Fruit fly (Drosophila melanogaster) whole organism, prepupa: ENCODE measurements around the gene Lst8.

Experiments
- Blimp-1 ChIP-seq: fragments of 200-800 bp; sonication (Bioruptor generic); optimal IDR thresholded peaks from 3 replicates; lab custom pipeline; 2017; ENCODE audit warnings: missing biosample characterization, missing genetic modification characterization, mild to moderate bottlenecking, moderate library complexity, missing genetic modification reagents
- CG10631 ChIP-seq: fragments of 200-800 bp; sonication (Bioruptor generic); optimal IDR thresholded peaks from 2 replicates; lab custom pipeline; 2016; ENCODE audit warnings: missing biosample characterization, missing genetic modification characterization
- CG11294 ChIP-seq: fragments of 200-800 bp; sonication (Bioruptor generic); IDR thresholded peaks from 2 replicates; pipeline ENCODE4 v1.3.6; 2022; ENCODE audit warnings: missing biosample characterization, missing genetic modification characterization
- CG11762 ChIP-seq: fragments of 200-800 bp; sonication (Bioruptor generic); optimal IDR thresholded peaks from 3 replicates; lab custom pipeline; 2016; ENCODE audit warnings: missing biosample characterization, missing genetic modification characterization; ENCODE audit not compliant: insufficient read depth
- CG11902 ChIP-seq: fragments of 200-800 bp; sonication (Bioruptor generic); optimal IDR thresholded peaks from 3 replicates; lab custom pipeline; 2016; ENCODE audit warnings: missing biosample characterization, missing genetic modification characterization
- CG15336 ChIP-seq: fragments of 200-800 bp; sonication (Bioruptor generic); IDR thresholded peaks from 2 replicates; pipeline ENCODE4 v1.3.6; 2022; ENCODE audit warnings: missing biosample characterization, missing genetic modification characterization
- CG1621 ChIP-seq: fragments of 200-800 bp; sonication (Bioruptor generic); optimal IDR thresholded peaks from 3 replicates; lab custom pipeline; 2018; ENCODE audit warnings: missing biosample characterization, mild to moderate bottlenecking, missing genetic modification characterization
- CG16779 ChIP-seq: fragments of 200-800 bp; sonication (Bioruptor generic); optimal IDR thresholded peaks from 3 replicates; lab custom pipeline; 2017; ENCODE audit warnings: missing biosample characterization, mild to moderate bottlenecking, missing genetic modification characterization
- CG31627 ChIP-seq: fragments of 200-800 bp; sonication (Bioruptor generic); optimal IDR thresholded peaks from 3 replicates; lab custom pipeline; 2016; ENCODE audit warnings: missing biosample characterization, missing genetic modification characterization
- CG32006 ChIP-seq: fragments of 200-800 bp; sonication (Bioruptor generic); optimal IDR thresholded peaks from 3 replicates; lab custom pipeline; 2017; ENCODE audit warnings: missing biosample characterization, mild to moderate bottlenecking, missing genetic modification characterization
- CG34406 ChIP-seq: fragments of 200-800 bp; sonication (Bioruptor generic); optimal IDR thresholded peaks from 3 replicates; lab custom pipeline; 2016; ENCODE audit warnings: missing biosample characterization, missing genetic modification characterization
- CG3919 ChIP-seq: fragments of 200-800 bp; sonication (Bioruptor generic); optimal IDR thresholded peaks from 3 replicates; lab custom pipeline; 2016; ENCODE audit warnings: missing biosample characterization, missing genetic modification characterization
- CG4318 ChIP-seq: fragments of 200-800 bp; sonication (Bioruptor generic); optimal IDR thresholded peaks from 3 replicates; lab custom pipeline; 2017; ENCODE audit warnings: missing biosample characterization, mild to moderate bottlenecking, missing genetic modification characterization
- CG6163 ChIP-seq: fragments of 200-800 bp; sonication (Bioruptor generic); IDR thresholded peaks from 3 replicates; pipeline ENCODE4 v1.3.6; 2022; ENCODE audit warnings: missing biosample characterization, missing genetic modification characterization
- CG6276 ChIP-seq: fragments of 200-800 bp; sonication (Bioruptor generic); optimal IDR thresholded peaks from 2 replicates; lab custom pipeline; 2017; ENCODE audit warnings: missing biosample characterization, mild to moderate bottlenecking, missing genetic modification characterization
- CG6808 ChIP-seq: fragments of 200-800 bp; sonication (Bioruptor generic); optimal IDR thresholded peaks from 3 replicates; lab custom pipeline; 2017; ENCODE audit warnings: missing biosample characterization, missing genetic modification characterization, mild to moderate bottlenecking, moderate library complexity, missing genetic modification reagents
- CG7368 ChIP-seq: fragments of 200-800 bp; sonication (Bioruptor generic); optimal IDR thresholded peaks from 3 replicates; lab custom pipeline; 2016; ENCODE audit warnings: missing biosample characterization, missing genetic modification characterization
- CG8119 ChIP-seq: fragments of 200-800 bp; sonication (Bioruptor generic); IDR thresholded peaks from 3 replicates; pipeline ENCODE4 v1.3.6; 2022; ENCODE audit warnings: missing biosample characterization, missing genetic modification characterization
- CG9139 ChIP-seq: fragments of 200-800 bp; sonication (Bioruptor generic); optimal IDR thresholded peaks from 3 replicates; lab custom pipeline; 2017; ENCODE audit warnings: missing biosample characterization, mild to moderate bottlenecking, missing genetic modification characterization
- Eip78C ChIP-seq: fragments of 200-800 bp; sonication (Bioruptor generic); peaks from one replicate; lab custom pipeline; 2016; ENCODE audit warnings: missing biosample characterization, missing genetic modification characterization
- Eip93F ChIP-seq: fragments of 200-800 bp; sonication (Bioruptor generic); optimal IDR thresholded peaks from 2 replicates; lab custom pipeline; 2016; ENCODE audit warnings: missing biosample characterization, mild to moderate bottlenecking, missing genetic modification characterization
- Gug ChIP-seq: fragments of 200-800 bp; sonication (Bioruptor generic); IDR thresholded peaks from 2 replicates; pipeline ENCODE4 v1.3.6; 2022; ENCODE audit warnings: missing biosample characterization, missing genetic modification characterization
- Hr39 ChIP-seq: fragments of 200-800 bp; sonication (Bioruptor generic); optimal IDR thresholded peaks from 2 replicates; lab custom pipeline; 2016; ENCODE audit warnings: missing biosample characterization, missing genetic modification characterization
- Hr4 ChIP-seq: fragments of 200-800 bp; sonication (Bioruptor generic); optimal IDR thresholded peaks from 3 replicates; lab custom pipeline; 2016; ENCODE audit warnings: missing biosample characterization, missing genetic modification characterization
- Lpt ChIP-seq: fragments of 200-800 bp; sonication (Bioruptor generic); optimal IDR thresholded peaks from 3 replicates; lab custom pipeline; 2016; ENCODE audit warnings: missing biosample characterization, missing genetic modification characterization
- Met ChIP-seq: fragments of 200-800 bp; sonication (Bioruptor generic); optimal IDR thresholded peaks from 3 replicates; lab custom pipeline; 2016; ENCODE audit warnings: missing biosample characterization, missing genetic modification characterization
- OdsH ChIP-seq: fragments of 200-800 bp; sonication (Bioruptor generic); optimal IDR thresholded peaks from 3 replicates; lab custom pipeline; 2016; ENCODE audit warnings: missing biosample characterization, missing genetic modification characterization
- Sox102F ChIP-seq: fragments of 200-800 bp; sonication (Bioruptor generic); optimal IDR thresholded peaks from 2 replicates; lab custom pipeline; 2016; ENCODE audit warnings: missing biosample characterization, mild to moderate bottlenecking, missing genetic modification characterization
- Sox15 ChIP-seq: fragments of 200-800 bp; sonication (Bioruptor generic); optimal IDR thresholded peaks from 3 replicates; lab custom pipeline; 2016; ENCODE audit warnings: missing biosample characterization, missing genetic modification characterization
- acj6 ChIP-seq: fragments of 200-800 bp; sonication (Bioruptor generic); optimal IDR thresholded peaks from 3 replicates; lab custom pipeline; 2016; ENCODE audit warnings: missing biosample characterization, missing genetic modification characterization
- dac ChIP-seq: fragments of 200-800 bp; sonication (Bioruptor generic); optimal IDR thresholded peaks from 2 replicates; lab custom pipeline; 2017; ENCODE audit warnings: missing biosample characterization, mild to moderate bottlenecking, missing genetic modification characterization
- dsx ChIP-seq: fragments of 200-800 bp; optimal IDR thresholded peaks from 3 replicates; lab custom pipeline; 2019; ENCODE audit warnings: missing biosample characterization, mild to moderate bottlenecking, missing genetic modification characterization, moderate library complexity; ENCODE audit not compliant: poor library complexity, severe bottlenecking
- eg ChIP-seq: fragments of 200-800 bp; sonication (Bioruptor generic); IDR thresholded peaks from 3 replicates; pipeline ENCODE4 v1.3.6; 2022; ENCODE audit warnings: missing biosample characterization, missing genetic modification characterization
- esn ChIP-seq: fragments of 200-800 bp; sonication (Bioruptor generic); optimal IDR thresholded peaks from 2 replicates; lab custom pipeline; 2016; ENCODE audit warnings: missing biosample characterization, mild to moderate bottlenecking, missing genetic modification characterization, moderate library complexity
- net ChIP-seq: fragments of 200-800 bp; sonication (Bioruptor generic); optimal IDR thresholded peaks from 3 replicates; lab custom pipeline; 2016; ENCODE audit warnings: missing biosample characterization, missing genetic modification characterization
- pdm3 ChIP-seq: fragments of 200-800 bp; sonication (Bioruptor generic); optimal IDR thresholded peaks from 3 replicates; lab custom pipeline; 2016; ENCODE audit warnings: missing biosample characterization, missing genetic modification characterization
- salr ChIP-seq, 2 experiments: fragments of 200-800 bp; sonication (Bioruptor generic); optimal IDR thresholded peaks; 3 replicates each; lab custom pipeline; 2016 to 2018; ENCODE audit warnings: missing biosample characterization in 2 of 2, missing genetic modification characterization in 2 of 2, mild to moderate bottlenecking in 1 of 2
- spab ChIP-seq: fragments of 200-800 bp; sonication (Bioruptor generic); optimal IDR thresholded peaks from 2 replicates; lab custom pipeline; 2017; ENCODE audit warnings: missing biosample characterization, mild to moderate bottlenecking, missing genetic modification characterization, missing genetic modification reagents
- svp ChIP-seq: fragments of 200-800 bp; sonication (Bioruptor generic); peaks from one replicate; lab custom pipeline; 2016; ENCODE audit warnings: missing biosample characterization, missing genetic modification characterization
- vri ChIP-seq: fragments of 200-800 bp; sonication (Bioruptor generic); optimal IDR thresholded peaks from 3 replicates; lab custom pipeline; 2016; ENCODE audit warnings: missing biosample characterization, mild to moderate bottlenecking, missing genetic modification characterization

Gene Lst8

dm6 chrX:9608727-9609419, 3.1 kb upstream of the Lst8 start, which contains the start of the genes LysRS and Hecw:
LysRS (minus strand) TSS chrX:9608884.
Hecw (plus strand) TSS chrX:9608946.
- TF ChIP-seq Eip78C (GFP tag; lab: Kevin White, UChicago) (peak; percentile 40), Lpt (GFP tag; lab: Kevin White, UChicago) (no peak), CG31627 (GFP tag; lab: Kevin White, UChicago) (peak; percentile 7), esn (GFP tag; lab: Kevin White, UChicago) (peak; percentile 2), CG15336 (GFP tag; lab: Robert Waterston, UW) (peak; percentile 36; the same call in 1 of the 2 replicates), CG32006 (GFP tag; lab: Kevin White, UChicago) (no peak), CG34406 (no peak)

DNA sequence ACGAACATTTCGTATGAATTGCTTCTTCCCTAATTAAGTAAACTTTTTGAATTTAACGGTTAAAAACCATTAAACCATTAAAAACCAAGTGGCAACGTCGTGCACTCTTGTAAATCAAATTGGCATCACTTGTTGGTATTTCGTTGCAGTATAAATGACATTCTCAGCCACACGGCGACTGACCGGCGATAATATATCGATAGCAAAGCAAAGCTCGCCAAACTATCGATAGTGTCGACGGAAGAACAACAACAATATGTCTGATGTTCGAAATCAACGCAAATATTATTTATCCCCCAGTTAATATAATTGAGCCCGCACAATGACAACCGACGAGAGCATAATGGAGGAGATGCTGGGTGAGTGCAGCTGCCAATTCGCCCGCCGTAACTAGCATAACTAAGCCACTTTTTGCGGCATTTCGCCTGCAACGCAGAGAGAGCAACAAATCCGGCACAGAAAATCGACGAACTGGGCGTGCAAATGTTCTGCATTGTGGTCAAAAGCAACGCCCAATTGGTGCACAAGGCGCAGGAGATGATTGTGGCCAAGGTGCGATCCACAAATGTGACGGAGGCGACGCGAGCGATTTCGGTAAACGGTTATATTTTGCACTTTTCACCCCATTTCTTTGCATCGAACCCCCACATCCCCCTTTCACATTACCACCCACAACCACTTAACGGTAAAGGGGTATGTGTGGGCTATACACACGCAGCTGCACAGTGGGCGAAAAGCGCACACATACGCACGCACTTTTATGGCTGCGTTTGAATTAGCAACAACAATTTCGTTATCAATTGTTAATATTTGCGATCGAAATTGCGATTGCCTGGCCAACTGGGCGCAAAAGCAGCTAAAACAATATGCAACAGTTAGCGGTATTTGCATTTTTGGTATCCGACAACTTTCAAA, 4.7 kb downstream of the Lst8 start, which contains the start of gene Gga:
TSS of gene Gga (plus strand) at position 213 of the 915 bp plus-strand sequence.
- TF ChIP-seq CG10631 (GFP tag; lab: Kevin White, UChicago) (no peak), Hr39 (GFP tag; lab: Kevin White, UChicago) (no peak), CG9139 (GFP tag; lab: Kevin White, UChicago) (no peak), CG11762 (GFP tag; lab: Kevin White, UChicago) (no peak), CG31627 (GFP tag; lab: Kevin White, UChicago) (no peak), svp (peak; percentile 58), CG8119 (no peak), CG1621 (tag; lab: Kevin White, UChicago) (no peak), CG6808 (GFP tag; lab: Kevin White, UChicago) (peak; percentile 95), net (GFP tag; lab: Kevin White, UChicago) (no peak), Sox15 (GFP tag; lab: Kevin White, UChicago) (no peak), Hr4 (no peak)

DNA sequence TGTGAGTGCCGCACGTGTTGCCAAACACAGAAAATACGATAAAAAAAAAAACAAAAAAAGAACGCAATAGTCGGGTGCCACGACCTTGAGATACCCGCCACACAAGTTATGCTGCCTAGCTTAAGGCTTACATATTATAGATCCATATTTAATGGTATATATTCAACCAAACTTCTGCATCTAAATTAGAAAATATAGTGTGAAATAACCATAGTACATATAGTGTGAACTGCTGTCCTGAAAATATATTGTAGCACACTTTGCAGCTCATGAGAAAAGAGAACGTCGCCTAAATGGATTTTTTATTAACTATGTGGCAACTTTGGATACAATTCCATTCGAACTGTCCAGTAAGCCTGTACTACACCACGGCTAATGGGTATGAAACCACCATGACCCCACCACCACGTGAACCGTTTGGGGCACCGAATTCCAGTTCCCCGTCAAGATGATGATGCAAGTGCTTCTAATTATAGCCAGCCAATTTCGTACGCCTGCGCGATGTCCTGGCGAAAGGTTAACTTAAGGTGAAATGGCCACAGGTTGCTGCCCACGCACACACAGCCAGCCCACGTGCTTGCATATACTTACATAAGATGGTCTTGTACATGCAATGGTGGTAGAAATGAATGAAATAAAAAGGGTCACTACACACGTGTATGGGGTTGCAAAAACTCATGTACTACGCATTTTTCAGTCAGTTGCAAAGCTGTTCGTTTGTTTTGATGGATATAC, 5.5 kb downstream of the Lst8 start:
- peak; percentile 70 for TF ChIP-seq Lpt (GFP tag; lab: Kevin White, UChicago)
- TF ChIP-seq Hr39 (GFP tag; lab: Kevin White, UChicago) = peak; percentile 85
- no peak for TF ChIP-seq Sox102F (GFP tag; lab: Kevin White, UChicago)
- peak; percentile 90 for TF ChIP-seq Met (GFP tag; lab: Kevin White, UChicago)
- peak; percentile 94 for TF ChIP-seq Eip78C (GFP tag; lab: Kevin White, UChicago)
- TF ChIP-seq esn (GFP tag; lab: Kevin White, UChicago) = peak; percentile 76
- peak; percentile 47 for TF ChIP-seq vri
- TF ChIP-seq CG6163 = peak; percentile 73; the same call in 2 of the 3 replicates
- TF ChIP-seq Sox15 (GFP tag; lab: Kevin White, UChicago) = peak; percentile 26
- TF ChIP-seq acj6 (GFP tag; lab: Kevin White, UChicago) = peak; percentile 71
- TF ChIP-seq dsx (GFP tag; lab: Kevin White, UChicago) = peak; percentile 46
- TF ChIP-seq CG9139 (GFP tag; lab: Kevin White, UChicago) = peak; percentile 34
- TF ChIP-seq CG16779 (tag; lab: Kevin White, UChicago) = peak; percentile 33
- TF ChIP-seq eg (GFP tag; lab: Robert Waterston, UW) = peak; percentile 63
- no peak for TF ChIP-seq Hr4
- TF ChIP-seq net (GFP tag; lab: Kevin White, UChicago) = peak; percentile 66
- peak; percentile 44 for TF ChIP-seq CG11902 (GFP tag; lab: Kevin White, UChicago)
- TF ChIP-seq Gug (GFP tag; lab: Robert Waterston, UW) = 0 out of 2 replicates have a peak, but pooled peaks have one; percentile 31
- TF ChIP-seq spab (GFP tag; lab: Kevin White, UChicago) = no peak
- TF ChIP-seq OdsH (GFP tag; lab: Kevin White, UChicago) = peak; percentile 72
- TF ChIP-seq CG7368 (GFP tag; lab: Kevin White, UChicago) = peak; percentile 64
- peak; percentile 88 for TF ChIP-seq svp
- no peak for TF ChIP-seq CG4318 (GFP tag; lab: Kevin White, UChicago)
- TF ChIP-seq CG6276 (GFP tag; lab: Kevin White, UChicago) = no peak
- TF ChIP-seq CG11294 (GFP tag; lab: Robert Waterston, UW) = peak; percentile 27; the same call in 1 of the 2 replicates
- TF ChIP-seq dac (GFP tag; lab: Kevin White, UChicago) = peak; percentile 61
- peak; percentile 75 for TF ChIP-seq CG3919
- peak; percentile 79 for TF ChIP-seq pdm3
- TF ChIP-seq Blimp-1 (GFP tag; lab: Kevin White, UChicago) = no peak
- peak in 1 of 2 experiments; percentile 61 for TF ChIP-seq salr (GFP tag; optimal IDR thresholded peaks at IDR 0.05; lab: Kevin White, UChicago)
- peak; percentile 3 for TF ChIP-seq CG6808 (GFP tag; lab: Kevin White, UChicago)
- TF ChIP-seq Eip93F (GFP tag; lab: Kevin White, UChicago) = peak; percentile 11
- peak; percentile 71; the same call in 2 of the 3 replicates for TF ChIP-seq CG8119
